Fruit fly (Drosophila melanogaster): ENCODE measurements around the gene CG1835.

Gene CG1835

dm6 chrX:20646223-20646622 is 15.5 kb upstream of the CG1835 start:
- no peak for TF ChIP-seq Jarid2 (GFP tag; optimal IDR thresholded peaks at IDR 0.05)
- TF ChIP-seq dati (GFP tag; IDR thresholded peaks at IDR 0.05), result no peak
- no peak for TF ChIP-seq gcm2 (GFP tag; optimal IDR thresholded peaks at IDR 0.05)
- no peak for TF ChIP-seq CG18764 (GFP tag; optimal IDR thresholded peaks at IDR 0.05)
- no peak for TF ChIP-seq CG17568 (GFP tag; optimal IDR thresholded peaks at IDR 0.05)
- no peak for TF ChIP-seq CG3838 (GFP tag; optimal IDR thresholded peaks at IDR 0.05)
- TF ChIP-seq Hey (tag; optimal IDR thresholded peaks at IDR 0.05), result peak; percentile 62
- TF ChIP-seq CG32767 (GFP tag; IDR thresholded peaks at IDR 0.05), result no peak
- TF ChIP-seq Nf-YB (GFP tag; optimal IDR thresholded peaks at IDR 0.05), result peak; percentile 15
- no peak for TF ChIP-seq hkb (optimal IDR thresholded peaks at IDR 0.05)
- TF ChIP-seq hkb (GFP tag; IDR thresholded peaks at IDR 0.05), result no peak
- TF ChIP-seq CG6689 (GFP tag; IDR thresholded peaks at IDR 0.05), result no peak
- TF ChIP-seq CG6683 (GFP tag; optimal IDR thresholded peaks at IDR 0.05), result no peak
- peak; percentile 58 for TF ChIP-seq abd-A (tag; optimal IDR thresholded peaks at IDR 0.05)
- TF ChIP-seq CG9215 (GFP tag; IDR thresholded peaks at IDR 0.05), result no peak
- TF ChIP-seq Nf-YC (tag; optimal IDR thresholded peaks at IDR 0.05), result peak; percentile 52
- no peak for TF ChIP-seq zen2 (GFP tag; IDR thresholded peaks at IDR 0.05; ENCODE audit: partially characterized antibody)
- no peak for TF ChIP-seq GATAe (GFP tag; conservative IDR thresholded peaks at IDR 0.05)
- TF ChIP-seq Poxn (GFP tag; IDR thresholded peaks at IDR 0.05), result no peak
- TF ChIP-seq CG12391 (tag; optimal IDR thresholded peaks at IDR 0.05), result no peak
- TF ChIP-seq dpn (GFP tag; optimal IDR thresholded peaks at IDR 0.05), result no peak
- no peak for TF ChIP-seq CG10565 (GFP tag; optimal IDR thresholded peaks at IDR 0.05)
- TF ChIP-seq Deaf1 (tag; optimal IDR thresholded peaks at IDR 0.05), result peak; percentile 29

dm6 chrX:20652353-20652752 is 9.4 kb upstream of the CG1835 start:
- no peak for TF ChIP-seq gcm2 (GFP tag; optimal IDR thresholded peaks at IDR 0.05)
- TF ChIP-seq CG7271 (tag; optimal IDR thresholded peaks at IDR 0.05), result peak; percentile 33
- TF ChIP-seq Xrp1 (GFP tag; IDR thresholded peaks at IDR 0.05), result 0 out of 2 replicates have a peak, but pooled peaks have one; percentile 19
- TF ChIP-seq nerfin-2 (GFP tag; IDR thresholded peaks at IDR 0.05; ENCODE audit: partially characterized antibody), result no peak
- TF ChIP-seq GATAe (GFP tag; conservative IDR thresholded peaks at IDR 0.05), result no peak
- no peak for TF ChIP-seq CG4360 (GFP tag; IDR thresholded peaks at IDR 0.05)
- TF ChIP-seq CG1602 (GFP tag; optimal IDR thresholded peaks at IDR 0.05), result no peak
- TF ChIP-seq CG17328 (GFP tag; IDR thresholded peaks at IDR 0.05), result 0 out of 2 replicates have a peak, but pooled peaks have one; percentile 19
- TF ChIP-seq crc (GFP tag; optimal IDR thresholded peaks at IDR 0.05), result no peak
- peak in 1 of 3 experiments; percentile 31 for TF ChIP-seq lola (GFP tag; optimal IDR thresholded peaks at IDR 0.05)
- peak; percentile 63 for TF ChIP-seq sens (GFP tag)
- peak; percentile 42 for TF ChIP-seq zen (tag; optimal IDR thresholded peaks at IDR 0.05)
- TF ChIP-seq row (GFP tag; IDR thresholded peaks at IDR 0.05), result peak; percentile 53
- no peak for TF ChIP-seq prd (optimal IDR thresholded peaks at IDR 0.05)
- peak; percentile 48; the same call in 2 of the 3 replicates for TF ChIP-seq prd (GFP tag; IDR thresholded peaks at IDR 0.05)
- TF ChIP-seq dmrt11E (tag; optimal IDR thresholded peaks at IDR 0.05), result peak; percentile 37
- TF ChIP-seq zfh1 (GFP tag; IDR thresholded peaks at IDR 0.05), result 0 out of 3 replicates have a peak, but pooled peaks have one; percentile 30

- peak; percentile 74 for TF ChIP-seq Nf-YA (GFP tag; IDR thresholded peaks at IDR 0.05)
- TF ChIP-seq lola (GFP tag; optimal IDR thresholded peaks at IDR 0.05), result peak in 1 of 3 experiments; percentile 73
- TF ChIP-seq eve (GFP tag; optimal IDR thresholded peaks at IDR 0.05), result peak; percentile 23 to 46
- TF ChIP-seq CG10321 (GFP tag; IDR thresholded peaks at IDR 0.05), result no peak
- TF ChIP-seq sima (GFP tag; optimal IDR thresholded peaks at IDR 0.05), result peak; percentile 8
- TF ChIP-seq btn (GFP tag; optimal IDR thresholded peaks at IDR 0.05), result peak; percentile 82
- TF ChIP-seq CG12104 (GFP tag; optimal IDR thresholded peaks at IDR 0.05), result peak; percentile 59
- TF ChIP-seq Camta (GFP tag; optimal IDR thresholded peaks at IDR 0.05), result peak; percentile 77
- peak; percentile 70 for TF ChIP-seq CG6272 (GFP tag; IDR thresholded peaks at IDR 0.05)
- TF ChIP-seq scrt (GFP tag; optimal IDR thresholded peaks at IDR 0.05), result peak; percentile 4
- peak; percentile 48 for TF ChIP-seq CG12659 (GFP tag; optimal IDR thresholded peaks at IDR 0.05)
- peak; percentile 73 for TF ChIP-seq CG33557 (GFP tag; optimal IDR thresholded peaks at IDR 0.05)
- TF ChIP-seq repo (GFP tag; optimal IDR thresholded peaks at IDR 0.05), result peak; percentile 57
- TF ChIP-seq CG1603 (tag; optimal IDR thresholded peaks at IDR 0.05), result peak; percentile 87
Measured at dm6 chrX:20654954-20655391, 6.7 kb upstream of the CG1835 start.
